Fruit fly (Drosophila melanogaster): Measurements from ENCODE around the gene CG6310.

Gene CG6310

DNA sequence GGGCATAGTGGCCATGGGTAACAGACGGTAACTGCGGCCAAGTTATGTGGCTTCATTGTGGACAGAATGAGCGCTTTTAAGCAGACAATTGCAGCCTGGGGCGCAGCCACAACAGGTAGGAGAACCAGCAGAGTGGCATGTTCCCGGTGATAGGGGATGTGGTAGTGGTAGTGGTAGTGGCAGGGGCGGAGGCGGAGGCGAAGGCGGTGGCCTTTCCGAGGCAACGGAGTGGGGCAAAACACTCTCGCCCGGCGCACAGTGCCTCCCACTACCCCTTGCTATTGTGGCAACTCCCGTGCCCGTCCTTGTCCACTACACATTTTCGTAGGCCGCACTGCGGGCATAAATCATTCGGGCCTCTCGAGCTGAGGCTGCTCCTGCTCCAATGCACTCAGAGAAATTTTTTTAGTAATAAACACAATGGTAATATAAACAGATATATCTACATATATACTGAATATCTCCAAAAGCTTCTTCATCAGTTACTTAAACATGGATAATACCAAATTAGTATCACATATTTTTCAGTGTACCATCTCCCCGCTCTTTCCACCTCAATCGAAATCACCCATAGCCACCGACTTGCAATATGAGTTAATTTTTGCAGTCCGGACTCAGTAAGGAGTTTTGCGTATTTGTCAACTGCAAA lies 36.2 kb downstream of the CG6310 start:
- peak; percentile 70 for TF ChIP-seq CG8301 (tag; optimal IDR thresholded peaks at IDR 0.05)
- TF ChIP-seq CG17806 (tag; optimal IDR thresholded peaks at IDR 0.05): peak; percentile 85
- TF ChIP-seq CG14655 (GFP tag; optimal IDR thresholded peaks at IDR 0.05): peak; percentile 77
- TF ChIP-seq Ets98B (GFP tag; IDR thresholded peaks at IDR 0.05): peak; percentile 76
- peak; percentile 66 for TF ChIP-seq CG32121 (GFP tag; IDR thresholded peaks at IDR 0.05)
- peak; percentile 80 for TF ChIP-seq CG9948 (tag; optimal IDR thresholded peaks at IDR 0.05)
- peak; percentile 79 for TF ChIP-seq CG15710 (tag; optimal IDR thresholded peaks at IDR 0.05)
- peak; percentile 77 for TF ChIP-seq Pif1A (GFP tag; optimal IDR thresholded peaks at IDR 0.05)
- TF ChIP-seq gl (tag; optimal IDR thresholded peaks at IDR 0.05): peak; percentile 65
- peak; percentile 62 for TF ChIP-seq Snoo (tag; optimal IDR thresholded peaks at IDR 0.05)
- TF ChIP-seq CG13204 (GFP tag; optimal IDR thresholded peaks at IDR 0.05): peak; percentile 72
- TF ChIP-seq EcR (GFP tag; optimal IDR thresholded peaks at IDR 0.05): peak; percentile 25
- TF ChIP-seq fd96Ca (GFP tag; IDR thresholded peaks at IDR 0.05): peak; percentile 74
- TF ChIP-seq CG4496 (GFP tag; IDR thresholded peaks at IDR 0.05): peak; percentile 78
- 0 out of 2 replicates have a peak, but pooled peaks have one; percentile 31 for TF ChIP-seq rn (GFP tag; IDR thresholded peaks at IDR 0.05)
- peak; percentile 73 for TF ChIP-seq CG12605 (GFP tag; IDR thresholded peaks at IDR 0.05)
- TF ChIP-seq CG34367 (tag; optimal IDR thresholded peaks at IDR 0.05): peak; percentile 74
- TF ChIP-seq D1 (tag; optimal IDR thresholded peaks at IDR 0.05): peak; percentile 56
- peak; percentile 66 for TF ChIP-seq Pif1B (GFP tag; optimal IDR thresholded peaks at IDR 0.05)
- peak; percentile 83 for TF ChIP-seq CG8159 (tag; optimal IDR thresholded peaks at IDR 0.05)
- TF ChIP-seq CG10348 (GFP tag; IDR thresholded peaks at IDR 0.05): no peak

DNA sequence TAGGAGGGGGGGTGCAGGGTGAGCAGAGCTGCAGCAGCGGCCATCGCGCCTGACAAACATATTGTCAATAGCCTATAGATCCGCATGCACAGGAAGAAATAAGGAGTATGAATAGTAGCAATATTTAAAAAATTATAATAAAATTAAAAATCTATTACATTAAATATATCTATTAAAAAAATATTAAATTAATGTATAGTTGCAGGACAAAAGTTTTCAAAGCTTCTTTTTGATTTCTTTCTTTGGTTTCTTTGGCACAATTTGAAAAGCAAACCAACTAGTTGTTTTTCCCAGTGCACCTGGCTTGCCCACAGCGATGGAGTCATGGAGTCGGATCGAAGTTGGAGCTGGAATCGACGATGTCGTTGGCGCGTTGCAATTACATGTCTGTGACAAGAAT lies 37.9 kb downstream of the CG6310 start:
- TF ChIP-seq Snoo (tag; optimal IDR thresholded peaks at IDR 0.05) (peak; percentile 6), CG13204 (GFP tag; optimal IDR thresholded peaks at IDR 0.05) (peak; percentile 9), D1 (tag; optimal IDR thresholded peaks at IDR 0.05) (no peak), CG8159 (tag; optimal IDR thresholded peaks at IDR 0.05) (peak; percentile 60), Pif1A (GFP tag; optimal IDR thresholded peaks at IDR 0.05) (no peak), Pif1B (GFP tag; optimal IDR thresholded peaks at IDR 0.05) (peak; percentile 22), CG12605 (GFP tag; IDR thresholded peaks at IDR 0.05) (no peak; the same call in 1 of the 2 replicates), Ets98B (GFP tag; IDR thresholded peaks at IDR 0.05) (peak; percentile 59; the same call in 1 of the 2 replicates), CG8301 (tag; optimal IDR thresholded peaks at IDR 0.05) (peak; percentile 47), EcR (GFP tag; optimal IDR thresholded peaks at IDR 0.05) (no peak), CG32121 (GFP tag; IDR thresholded peaks at IDR 0.05) (peak; percentile 54; the same call in 1 of the 2 replicates), CG34367 (tag; optimal IDR thresholded peaks at IDR 0.05) (peak; percentile 39), CG9948 (tag; optimal IDR thresholded peaks at IDR 0.05) (peak; percentile 50), rn (GFP tag; IDR thresholded peaks at IDR 0.05) (no peak), CG4496 (GFP tag; IDR thresholded peaks at IDR 0.05) (0 out of 3 replicates have a peak, but pooled peaks have one; percentile 38), fd96Ca (GFP tag; IDR thresholded peaks at IDR 0.05) (0 out of 3 replicates have a peak, but pooled peaks have one; percentile 40), CG15710 (tag; optimal IDR thresholded peaks at IDR 0.05) (peak; percentile 53), CG14655 (GFP tag; optimal IDR thresholded peaks at IDR 0.05) (peak; percentile 60), CG10348 (GFP tag; IDR thresholded peaks at IDR 0.05) (no peak), gl (tag; optimal IDR thresholded peaks at IDR 0.05) (no peak), CG17806 (tag; optimal IDR thresholded peaks at IDR 0.05) (peak; percentile 47)

DNA sequence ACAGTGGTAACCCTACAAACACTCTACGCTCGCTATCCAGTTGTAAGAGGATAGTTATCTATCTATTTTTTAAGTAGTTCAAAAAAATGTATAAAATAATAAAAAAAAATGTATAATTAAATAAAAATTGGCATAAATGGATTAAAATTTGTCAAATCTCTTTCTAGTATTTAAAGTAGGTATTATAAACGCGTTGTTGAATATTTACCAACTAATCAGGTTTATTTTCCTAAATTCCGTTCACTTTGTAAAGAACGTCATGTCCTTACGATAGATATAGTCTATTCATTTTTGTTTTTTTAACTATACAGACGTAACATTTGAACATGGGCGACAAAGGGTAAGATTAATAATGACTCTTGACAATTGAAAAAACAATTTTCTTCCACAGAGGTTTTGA lies 42.4 kb downstream of the CG6310 start, which contains the start of gene CG32081:
Gene CG32081, plus strand, starts transcription at position 301 of the 400 bp plus-strand sequence.
- TF ChIP-seq Pif1A (GFP tag; optimal IDR thresholded peaks at IDR 0.05) (no peak), D1 (tag; optimal IDR thresholded peaks at IDR 0.05) (no peak), CG34367 (tag; optimal IDR thresholded peaks at IDR 0.05) (no peak), rn (GFP tag; IDR thresholded peaks at IDR 0.05) (no peak), gl (tag; optimal IDR thresholded peaks at IDR 0.05) (no peak), CG9948 (tag; optimal IDR thresholded peaks at IDR 0.05) (no peak), EcR (GFP tag; optimal IDR thresholded peaks at IDR 0.05) (no peak), CG17806 (tag; optimal IDR thresholded peaks at IDR 0.05) (no peak), CG15710 (tag; optimal IDR thresholded peaks at IDR 0.05) (no peak), CG10348 (GFP tag; IDR thresholded peaks at IDR 0.05) (no peak), Ets98B (GFP tag; IDR thresholded peaks at IDR 0.05) (no peak)

DNA sequence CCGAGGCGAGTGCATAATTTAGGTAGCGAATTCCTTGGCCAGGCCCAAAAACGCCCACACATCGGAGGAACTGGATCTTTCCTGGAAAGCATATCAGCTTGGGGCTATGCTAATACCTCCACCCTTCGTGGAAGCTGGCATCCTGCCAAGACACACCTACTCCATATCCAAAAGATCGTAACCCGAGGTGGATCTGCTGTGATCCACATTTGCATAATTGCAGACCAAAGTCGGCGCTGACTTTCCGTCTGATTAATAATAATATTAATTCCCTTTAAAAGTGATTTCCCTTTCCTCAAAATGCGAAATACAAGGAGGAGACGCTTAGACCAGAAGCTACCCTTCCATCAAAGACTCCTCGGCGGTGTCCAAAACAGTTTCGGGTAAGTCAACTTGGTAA lies 44.4 kb downstream of the CG6310 start, which contains the start of gene CG32079:
Gene CG32079, plus strand, starts transcription at position 301 of the 400 bp plus-strand sequence.
- TF ChIP-seq CG8301 (tag; optimal IDR thresholded peaks at IDR 0.05) (no peak), Pif1A (GFP tag; optimal IDR thresholded peaks at IDR 0.05) (no peak), CG34367 (tag; optimal IDR thresholded peaks at IDR 0.05) (no peak), CG8159 (tag; optimal IDR thresholded peaks at IDR 0.05) (no peak), gl (tag; optimal IDR thresholded peaks at IDR 0.05) (no peak), CG15710 (tag; optimal IDR thresholded peaks at IDR 0.05) (no peak), CG4496 (GFP tag; IDR thresholded peaks at IDR 0.05) (no peak), D1 (tag; optimal IDR thresholded peaks at IDR 0.05) (no peak), CG9948 (tag; optimal IDR thresholded peaks at IDR 0.05) (no peak), CG17806 (tag; optimal IDR thresholded peaks at IDR 0.05) (no peak), Pif1B (GFP tag; optimal IDR thresholded peaks at IDR 0.05) (no peak), CG10348 (GFP tag; IDR thresholded peaks at IDR 0.05) (no peak), CG14655 (GFP tag; optimal IDR thresholded peaks at IDR 0.05) (no peak)

DNA sequence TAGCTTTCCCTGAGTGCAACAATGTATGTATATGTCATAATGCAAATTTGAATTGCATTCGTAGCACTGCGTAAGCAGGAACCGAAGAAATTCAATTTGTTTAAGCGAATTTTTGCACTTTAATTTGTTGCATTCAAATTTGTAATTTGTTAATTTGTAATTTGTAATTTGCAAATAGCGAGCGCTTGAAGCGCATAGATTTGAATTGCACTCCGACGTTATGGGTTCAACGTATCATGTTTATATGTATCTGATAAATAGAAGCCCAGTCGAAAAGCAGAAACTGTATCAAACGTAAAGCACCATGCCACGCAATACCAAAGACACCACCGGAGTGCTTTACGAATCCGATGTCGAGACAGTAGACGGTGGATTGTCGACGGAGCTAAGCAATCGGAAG lies 46.4 kb downstream of the CG6310 start, which contains the start of gene Fad2:
Gene Fad2, plus strand, starts transcription at position 301 of the 400 bp plus-strand sequence.
- TF ChIP-seq CG12605 (GFP tag; IDR thresholded peaks at IDR 0.05) (no peak), CG13204 (GFP tag; optimal IDR thresholded peaks at IDR 0.05) (no peak), CG14655 (GFP tag; optimal IDR thresholded peaks at IDR 0.05) (no peak), EcR (GFP tag; optimal IDR thresholded peaks at IDR 0.05) (no peak), CG15710 (tag; optimal IDR thresholded peaks at IDR 0.05) (no peak), Snoo (tag; optimal IDR thresholded peaks at IDR 0.05) (no peak), fd96Ca (GFP tag; IDR thresholded peaks at IDR 0.05) (no peak)
